Fruit fly (Drosophila melanogaster): ENCODE data around the gene CG31643.

- no peak for TF ChIP-seq MESR4 (GFP tag; optimal IDR thresholded peaks at IDR 0.05)
- no peak for TF ChIP-seq pho (GFP tag; optimal IDR thresholded peaks at IDR 0.05)
- no peak for TF ChIP-seq CG10462 (GFP tag; optimal IDR thresholded peaks at IDR 0.05)
- TF ChIP-seq shn (GFP tag; optimal IDR thresholded peaks at IDR 0.05): no peak
- TF ChIP-seq CG31441 (GFP tag; IDR thresholded peaks at IDR 0.05): no peak
- no peak for TF ChIP-seq Dek (tag; optimal IDR thresholded peaks at IDR 0.05)
- no peak for TF ChIP-seq CG12391 (tag; optimal IDR thresholded peaks at IDR 0.05)
- TF ChIP-seq zen (tag; optimal IDR thresholded peaks at IDR 0.05): no peak
- TF ChIP-seq CG13123 (GFP tag; optimal IDR thresholded peaks at IDR 0.05): no peak
- TF ChIP-seq lola (GFP tag; optimal IDR thresholded peaks at IDR 0.05): no peak
- no peak for TF ChIP-seq CG16863 (GFP tag; optimal IDR thresholded peaks at IDR 0.05)
- no peak for TF ChIP-seq br (optimal IDR thresholded peaks at IDR 0.05)
Measured at dm6 chr2L:6074314-6074713, 36.4 kb downstream of the CG31643 start.

All from whole organism, embryonic.